Worm (Caenorhabditis elegans) whole organism, L4 larva: ENCODE results near the gene lgc-8.
A peak's percentile ranks its signal among the peaks of the same experiment; 100 is the strongest.

ENCODE experiments used
- F44E2.7 ChIP-seq: fragments of 200-800 bp; sonication (Bioruptor generic); IDR thresholded peaks from 2 replicates; pipeline ENCODE4 v2.1.2; 2022; ENCODE audit warnings: missing genetic modification characterization, missing compliant biosample characterization
- ZK546.5 ChIP-seq, 2 experiments: sonication (generic microtip); optimal IDR thresholded peaks; 2 replicates each; lab custom pipeline; 2017; ENCODE audit warnings: missing biosample characterization in 2 of 2, missing genetic modification characterization in 2 of 2
- ceh-32 ChIP-seq: sonication (generic microtip); optimal IDR thresholded peaks from 2 replicates; lab custom pipeline; 2016; ENCODE audit warnings: mild to moderate bottlenecking, missing genetic modification characterization, missing compliant biosample characterization; ENCODE audit not compliant: poor library complexity
- daf-8 ChIP-seq: fragments of 200-800 bp; sonication (Bioruptor generic); IDR thresholded peaks from 2 replicates; pipeline ENCODE4 v1.3.6; 2022; ENCODE audit warnings: missing genetic modification characterization, missing compliant biosample characterization
- dmd-6 ChIP-seq: fragments of 200-800 bp; sonication (Bioruptor generic); IDR thresholded peaks from 2 replicates; pipeline ENCODE4 v1.3.6; 2022; ENCODE audit warnings: missing genetic modification reagents, missing genetic modification characterization, missing compliant biosample characterization
- madf-5 ChIP-seq, 2 experiments: fragments of 200-800 bp; sonication (Bioruptor generic); IDR thresholded peaks; 2 replicates each; pipeline ENCODE4 v1.3.6; 2022; ENCODE audit warnings: missing compliant biosample characterization in 2 of 2, missing genetic modification characterization in 2 of 2
- mdl-1 ChIP-seq, 2 experiments: fragments of 150-350 bp in 1 of 2; sonication (generic microtip) in 1 of 2; optimal IDR thresholded peaks; 2 replicates each; lab custom pipeline; 2014 to 2017; ENCODE audit warnings: missing biosample characterization in 2 of 2, missing genetic modification characterization in 2 of 2
- nhr-6 ChIP-seq: fragments of 150-350 bp; optimal IDR thresholded peaks from 2 replicates; lab custom pipeline; 2014; ENCODE audit warnings: missing biosample characterization, missing genetic modification characterization
- nhr-76 ChIP-seq: fragments of 150-350 bp; optimal IDR thresholded peaks from 2 replicates; lab custom pipeline; 2014; ENCODE audit warnings: missing biosample characterization, missing genetic modification characterization
- nhr-77 ChIP-seq: fragments of 150-350 bp; optimal IDR thresholded peaks from 2 replicates; lab custom pipeline; 2014; ENCODE audit warnings: missing biosample characterization, missing genetic modification characterization
- saeg-2 ChIP-seq: fragments of 200-800 bp; sonication (Bioruptor generic); IDR thresholded peaks from 2 replicates; pipeline ENCODE4 v1.3.6; 2022; ENCODE audit warnings: missing genetic modification reagents, missing genetic modification characterization, missing compliant biosample characterization
- unc-62 ChIP-seq, 3 experiments: fragments of 150-350 bp in 1 of 3; sonication (generic microtip); optimal IDR thresholded peaks in 2 of 3; peaks in 1 of 3; 1 replicate in 1 of 3; 2 replicates in 2 of 3; lab custom pipeline; 2014 to 2017; ENCODE audit warnings: missing biosample characterization in 3 of 3, missing genetic modification characterization in 3 of 3, missing genetic modification reagents in 3 of 3, missing genotype in 1 of 3

DNA sequence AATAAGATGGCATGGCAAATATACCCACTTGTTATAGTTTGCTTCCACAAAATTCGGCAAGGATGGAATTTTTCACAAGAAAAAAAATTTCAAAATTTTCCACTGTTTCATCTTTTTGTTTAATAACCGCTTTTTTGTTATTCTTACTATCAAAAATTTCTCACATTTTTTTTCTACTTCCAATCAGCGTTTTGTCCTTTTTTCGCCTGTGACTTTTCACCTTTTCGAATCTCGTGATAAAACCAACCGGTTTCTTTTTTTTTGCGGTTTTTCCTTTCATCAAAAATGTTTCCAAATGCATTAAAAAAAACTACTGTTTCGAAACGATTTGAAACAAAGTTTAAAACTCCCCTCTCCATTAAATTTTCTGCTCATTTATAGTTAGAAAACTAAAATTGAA is 36.5 kb upstream of the lgc-8 start:
- TF ChIP-seq ZK546.5 (tag; optimal IDR thresholded peaks at IDR 0.05; lab: Kevin White, UChicago) (no peak), F44E2.7 (GFP tag; lab: Robert Waterston, UW) (no peak), unc-62 (GFP tag; optimal IDR thresholded peaks at IDR 0.05 in 1 of 2; lab: Kevin White, UChicago) (peak in 1 of 2 experiments; percentile 21), unc-62 (tag; optimal IDR thresholded peaks at IDR 0.05; lab: Kevin White, UChicago) (no peak), madf-5 (GFP tag; IDR thresholded peaks at IDR 0.05; lab: Robert Waterston, UW) (no peak), daf-8 (GFP tag; lab: Robert Waterston, UW) (no peak), dmd-6 (GFP tag; lab: Robert Waterston, UW) (no peak), saeg-2 (GFP tag; lab: Robert Waterston, UW) (no peak), nhr-77 (tag; lab: Kevin White, UChicago) (no peak), nhr-6 (tag; lab: Kevin White, UChicago) (no peak), ceh-32 (tag; lab: Kevin White, UChicago) (no peak), nhr-76 (tag; lab: Kevin White, UChicago) (no peak), mdl-1 (tag; optimal IDR thresholded peaks at IDR 0.05; lab: Kevin White, UChicago) (no peak)
